Worm (Caenorhabditis elegans): Measurements from ENCODE around the gene eor-1.
A peak's percentile ranks its signal among the peaks of the same experiment; 100 is the strongest.

eor-1 gene

DNA sequence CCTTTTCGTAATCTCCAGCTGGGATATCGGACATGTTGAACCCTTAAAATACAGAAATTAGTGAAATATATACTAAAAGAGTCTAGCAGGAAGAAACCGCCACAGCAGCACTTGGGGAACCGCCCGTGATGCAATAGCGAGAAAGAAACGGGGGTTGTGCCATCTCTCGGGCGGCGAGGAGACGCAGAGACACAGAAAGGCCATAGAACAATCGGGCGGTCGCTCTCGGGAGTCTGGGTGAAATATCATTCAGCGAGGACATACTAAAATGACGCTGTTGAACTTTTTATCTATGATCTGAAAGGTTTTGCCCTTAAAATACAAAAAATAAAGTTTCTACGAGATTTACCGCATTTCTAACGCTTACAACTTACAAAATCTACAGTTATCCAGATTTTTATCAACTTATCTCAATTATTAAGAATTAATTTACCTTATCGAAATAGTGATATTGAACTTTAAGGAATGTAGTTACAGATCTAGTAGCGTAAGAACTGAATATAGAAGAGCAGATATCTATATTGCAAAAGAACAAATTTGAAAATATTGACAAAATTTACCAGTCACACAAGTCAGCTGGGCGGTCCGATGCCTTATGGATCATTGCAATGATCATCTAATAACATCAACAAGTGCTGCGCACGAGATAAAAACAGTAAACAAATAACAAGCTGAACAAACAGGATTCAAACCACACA, 50.4 kb downstream of the eor-1 start, which contains the start of gene cyc-2.1 (continued):
- TF ChIP-seq snpc-4 (GFP tag; optimal IDR thresholded peaks at IDR 0.05) (peak; percentile 30), snpc-4 (tag; optimal IDR thresholded peaks at IDR 0.05) (peak in 3 of 4 experiments; percentile 43 to 73 (median 59)), C06A6.2 (GFP tag; conservative IDR thresholded peaks at IDR 0.05) (no peak), F52B5.7 (tag; optimal IDR thresholded peaks at IDR 0.05) (peak; percentile 37), egl-18 (GFP tag; IDR thresholded peaks at IDR 0.05) (0 out of 2 replicates have a peak, but pooled peaks have one; percentile 4), B0261.1 (tag; optimal IDR thresholded peaks at IDR 0.05) (peak; percentile 20), madf-6 (GFP tag; IDR thresholded peaks at IDR 0.05) (peak; percentile 81), let-526 (GFP tag; IDR thresholded peaks at IDR 0.05) (no peak), lsl-1 (GFP tag; optimal IDR thresholded peaks at IDR 0.05) (peak; percentile 54), zim-3 (tag; optimal IDR thresholded peaks at IDR 0.05) (no peak), snpc-3.4 (tag; optimal IDR thresholded peaks at IDR 0.05) (peak; percentile 92), sdz-38 (tag; optimal IDR thresholded peaks at IDR 0.05) (no peak), F39B2.1 (GFP tag; IDR thresholded peaks at IDR 0.05) (peak; percentile 83), somi-1 (GFP tag; optimal IDR thresholded peaks at IDR 0.05) (no peak), Y53F4B.3 (GFP tag; IDR thresholded peaks at IDR 0.05) (no peak), cebp-2 (GFP tag; IDR thresholded peaks at IDR 0.05) (0 out of 2 replicates have a peak, but pooled peaks have one; percentile 44), athp-1 (tag; optimal IDR thresholded peaks at IDR 0.05) (peak; percentile 70), ets-4 (GFP tag; optimal IDR thresholded peaks at IDR 0.05) (no peak), snpc-1.3 (tag; optimal IDR thresholded peaks at IDR 0.05; ENCODE audit: insufficient read depth) (peak; percentile 36), nhr-27 (tag; optimal IDR thresholded peaks at IDR 0.05) (peak; percentile 55), Y56A3A.18 (GFP tag; IDR thresholded peaks at IDR 0.05) (peak; percentile 47; the same call in 1 of the 2 replicates), lin-40 (tag; optimal IDR thresholded peaks at IDR 0.05) (peak; percentile 47), ztf-22 (GFP tag; optimal IDR thresholded peaks at IDR 0.05) (no peak), rpc-1 (optimal IDR thresholded peaks at IDR 0.05) (no peak), rpc-1 (tag; optimal IDR thresholded peaks at IDR 0.05) (no peak), mxl-1 (tag; optimal IDR thresholded peaks at IDR 0.05) (no peak), rec-8 (tag; optimal IDR thresholded peaks at IDR 0.05) (no peak), attf-3 (GFP tag; conservative IDR thresholded peaks at IDR 0.05) (no peak), nfya-2 (GFP tag; IDR thresholded peaks at IDR 0.05) (0 out of 2 replicates have a peak, but pooled peaks have one; percentile 19), unc-130 (GFP tag; optimal IDR thresholded peaks at IDR 0.05) (peak; percentile 43), die-1 (tag; optimal IDR thresholded peaks at IDR 0.05) (no peak), ccch-3 (GFP tag; optimal IDR thresholded peaks at IDR 0.05) (no peak), ztf-28 (GFP tag; IDR thresholded peaks at IDR 0.05) (no peak), hlh-26 (GFP tag; conservative IDR thresholded peaks at IDR 0.05) (no peak), hsf-1 (GFP tag; IDR thresholded peaks at IDR 0.05) (peak; percentile 83), mel-28 (tag; optimal IDR thresholded peaks at IDR 0.05; ENCODE audit: borderline replicate concordance) (no peak), F23B12.7 (tag; optimal IDR thresholded peaks at IDR 0.05; ENCODE audit: insufficient read depth) (peak; percentile 71), T26A5.8 (tag; optimal IDR thresholded peaks at IDR 0.05) (no peak), F55B11.4 (tag; optimal IDR thresholded peaks at IDR 0.05; ENCODE audit: borderline replicate concordance, insufficient read depth) (no peak), lin-54 (GFP tag; optimal IDR thresholded peaks at IDR 0.05) (peak; percentile 71), D2030.7 (GFP tag; IDR thresholded peaks at IDR 0.05) (no peak), let-607 (tag; optimal IDR thresholded peaks at IDR 0.05) (peak in 1 of 2 experiments; percentile 58), madf-10 (tag; optimal IDR thresholded peaks at IDR 0.05) (no peak), unc-62 (GFP tag; optimal IDR thresholded peaks at IDR 0.05) (no peak), lsy-27 (tag; optimal IDR thresholded peaks at IDR 0.05; ENCODE audit: borderline replicate concordance, insufficient read depth) (no peak), F33H1.4 (GFP tag; IDR thresholded peaks at IDR 0.05) (peak; percentile 41), hlh-12 (tag; optimal IDR thresholded peaks at IDR 0.05) (no peak)

Data from whole organism, young adult.